Worm (Caenorhabditis elegans): ENCODE measurements around the gene W02C12.2.

DNA sequence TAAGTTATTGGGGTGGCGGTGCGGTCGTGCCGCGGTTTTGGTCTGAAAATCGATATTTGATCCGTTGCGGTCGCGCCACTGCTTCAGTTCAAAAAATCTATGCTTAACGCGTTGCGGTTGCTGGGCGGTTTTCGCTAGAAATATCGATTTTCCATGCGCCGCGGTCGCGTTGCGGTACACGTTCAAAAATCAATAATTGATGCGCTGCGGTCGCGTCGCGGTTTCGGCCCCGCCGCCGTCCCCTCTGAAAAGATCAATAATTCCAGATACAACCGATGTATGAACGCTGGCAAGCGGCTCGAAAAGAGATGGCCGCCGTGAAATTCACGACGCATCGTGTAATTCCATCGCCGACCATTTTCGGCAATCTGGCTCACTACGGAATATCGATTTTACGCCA is 33.2 kb upstream of the W02C12.2 start:
- TF ChIP-seq nhr-28 (tag; optimal IDR thresholded peaks at IDR 0.05) (no peak), sdz-12 (GFP tag; optimal IDR thresholded peaks at IDR 0.05) (no peak), pha-4 (GFP tag; IDR thresholded peaks at IDR 0.05) (no peak), pha-4 (tag; optimal IDR thresholded peaks at IDR 0.05) (no peak), lsy-2 (tag; optimal IDR thresholded peaks at IDR 0.05) (no peak), nhr-11 (tag; optimal IDR thresholded peaks at IDR 0.05) (no peak), dpl-1 (GFP tag; optimal IDR thresholded peaks at IDR 0.05) (no peak), ceh-82 (tag; optimal IDR thresholded peaks at IDR 0.05) (no peak), zag-1 (tag; optimal IDR thresholded peaks at IDR 0.05) (no peak), egl-27 (tag; optimal IDR thresholded peaks at IDR 0.05) (no peak), jun-1 (tag; optimal IDR thresholded peaks at IDR 0.05) (no peak), nhr-77 (tag; optimal IDR thresholded peaks at IDR 0.05) (no peak)
